Worm (Caenorhabditis elegans) whole organism, early embryonic: ENCODE measurements around the gene F46H5.11.

Source experiments
- ama-1 ChIP-seq: fragments of 150-350 bp; optimal IDR thresholded peaks from 2 replicates; lab custom pipeline; 2014
- flt-1 ChIP-seq: fragments of 200-800 bp; sonication (Bioruptor generic); IDR thresholded peaks from 2 replicates; pipeline ENCODE4 v1.3.6; 2022; ENCODE audit warnings: missing genetic modification characterization, missing compliant biosample characterization
- hnd-1 ChIP-seq: sonication (generic microtip); optimal IDR thresholded peaks from 2 replicates; lab custom pipeline; 2016; ENCODE audit warnings: missing genetic modification characterization, missing compliant biosample characterization
- scrt-1 ChIP-seq: fragments of 200-800 bp; sonication (Bioruptor generic); IDR thresholded peaks from 2 replicates; pipeline ENCODE4 v1.3.6; 2022; ENCODE audit warnings: missing genetic modification characterization, missing compliant biosample characterization
- tbx-37 ChIP-seq: fragments of 200-800 bp; sonication (Bioruptor generic); conservative IDR thresholded peaks from 2 replicates; pipeline ENCODE4 v1.3.6; 2022; ENCODE audit warnings: missing genetic modification reagents, missing genetic modification characterization, missing compliant biosample characterization

ce11 chrX:7269379-7269778, 2.5 kb downstream of the F46H5.11 start, which contains the start of gene grd-7:
- TF ChIP-seq ama-1 (lab: Kevin White, UChicago) (no peak), flt-1 (no peak), tbx-37 (GFP tag; lab: Robert Waterston, UW) (no peak), hnd-1 (tag; lab: Kevin White, UChicago) (no peak), scrt-1 (GFP tag; lab: Robert Waterston, UW) (no peak)
